Fruit fly (Drosophila melanogaster): ENCODE measurements around the gene MSAmiP.

Gene MSAmiP

dm6 chr3R:16782401-16782800 lies 113.7 kb downstream of the MSAmiP start:
- TF ChIP-seq CG17801 (GFP tag; optimal IDR thresholded peaks at IDR 0.05; ENCODE audit: partially characterized antibody): no peak

Data from ovary, adult (tissue).